Fruit fly (Drosophila melanogaster): Measurements from ENCODE around the gene CG42300.
A peak's percentile ranks its signal among the peaks of the same experiment; 100 is the strongest.

Gene CG42300

DNA sequence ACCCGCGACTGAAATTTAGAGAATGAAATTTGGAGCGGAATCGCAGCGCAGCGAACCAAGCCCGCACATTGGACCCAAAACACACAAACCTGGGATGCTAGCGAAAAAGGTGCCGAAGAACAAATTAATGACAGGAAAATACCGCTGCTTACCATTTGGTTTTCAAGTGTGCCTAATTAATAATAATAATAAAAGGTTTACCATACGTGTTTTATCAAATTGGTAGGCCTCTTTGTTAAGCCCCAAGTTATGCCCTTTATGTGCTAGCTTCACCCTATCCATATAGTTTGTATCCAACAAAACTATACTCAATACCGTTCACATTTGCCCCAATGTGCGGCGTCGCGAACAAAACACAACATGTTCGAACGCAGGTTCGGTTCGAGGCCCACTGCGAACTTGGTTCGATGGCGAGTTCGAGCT lies 1.6 kb downstream of the CG42300 start, which contains the start of gene Ac13E (continued):
- TF ChIP-seq GATAe (GFP tag; conservative IDR thresholded peaks at IDR 0.05) (peak; percentile 58; the same call in 1 of the 2 replicates), hkb (optimal IDR thresholded peaks at IDR 0.05) (no peak), hkb (GFP tag; IDR thresholded peaks at IDR 0.05) (peak; percentile 93), NFAT (GFP tag; IDR thresholded peaks at IDR 0.05) (peak; percentile 78), ro (GFP tag; IDR thresholded peaks at IDR 0.05) (peak; percentile 55; the same call in 1 of the 2 replicates), inv (GFP tag; IDR thresholded peaks at IDR 0.05; ENCODE audit: partially characterized antibody) (peak; percentile 61), CG5245 (GFP tag; optimal IDR thresholded peaks at IDR 0.05) (peak; percentile 74), CG3726 (GFP tag; IDR thresholded peaks at IDR 0.05) (peak; percentile 72), Taf1 (GFP tag; IDR thresholded peaks at IDR 0.05) (peak; percentile 70; the same call in 1 of the 2 replicates), Bteb2 (GFP tag; optimal IDR thresholded peaks at IDR 0.05) (peak; percentile 82), CG12659 (GFP tag; optimal IDR thresholded peaks at IDR 0.05) (peak; percentile 91), h (optimal IDR thresholded peaks at IDR 0.05) (no peak), pho (GFP tag; optimal IDR thresholded peaks at IDR 0.05) (peak; percentile 79), CG43689 (GFP tag; IDR thresholded peaks at IDR 0.05) (0 out of 2 replicates have a peak, but pooled peaks have one; percentile 49), mam (GFP tag; optimal IDR thresholded peaks at IDR 0.05) (peak; percentile 82), MTF-1 (GFP tag; optimal IDR thresholded peaks at IDR 0.05; ENCODE audit: borderline replicate concordance) (peak; percentile 57), CG13296 (GFP tag; optimal IDR thresholded peaks at IDR 0.05) (peak; percentile 89), sd (tag; optimal IDR thresholded peaks at IDR 0.05) (peak; percentile 69), bsh (GFP tag; optimal IDR thresholded peaks at IDR 0.05) (peak; percentile 89 to 90), CG11085 (GFP tag; IDR thresholded peaks at IDR 0.05) (peak; percentile 64; the same call in 1 of the 2 replicates), Doc3 (GFP tag; IDR thresholded peaks at IDR 0.05; ENCODE audit: partially characterized antibody) (peak; percentile 41; the same call in 1 of the 3 replicates), D19B (GFP tag; optimal IDR thresholded peaks at IDR 0.05) (peak; percentile 81), CG10462 (GFP tag; optimal IDR thresholded peaks at IDR 0.05) (peak; percentile 79), CG11398 (GFP tag; optimal IDR thresholded peaks at IDR 0.05) (peak; percentile 49), CG2712 (tag; optimal IDR thresholded peaks at IDR 0.05) (peak; percentile 93), ttk (GFP tag; IDR thresholded peaks at IDR 0.05) (peak; percentile 80), CG31441 (GFP tag; IDR thresholded peaks at IDR 0.05) (peak; percentile 93), CG9609 (GFP tag; optimal IDR thresholded peaks at IDR 0.05) (peak; percentile 68), NC2β (GFP tag; optimal IDR thresholded peaks at IDR 0.05) (peak; percentile 79), Atf6 (GFP tag; IDR thresholded peaks at IDR 0.05) (peak; percentile 86; the same call in 1 of the 2 replicates), da (GFP tag; optimal IDR thresholded peaks at IDR 0.05) (peak; percentile 47), Atf3 (GFP tag; optimal IDR thresholded peaks at IDR 0.05) (peak; percentile 78), CG7839 (tag; optimal IDR thresholded peaks at IDR 0.05) (peak; percentile 94), crol (GFP tag; IDR thresholded peaks at IDR 0.05) (0 out of 2 replicates have a peak, but pooled peaks have one; percentile 16), CG4707 (GFP tag; optimal IDR thresholded peaks at IDR 0.05) (peak; percentile 59), dmrt99B (tag; optimal IDR thresholded peaks at IDR 0.05) (peak; percentile 92), Dip2 (GFP tag; IDR thresholded peaks at IDR 0.05) (no peak), Pdp1 (GFP tag; optimal IDR thresholded peaks at IDR 0.05) (peak; percentile 81 to 88), peb (GFP tag; IDR thresholded peaks at IDR 0.05) (peak; percentile 79; the same call in 1 of the 2 replicates), zen2 (GFP tag; IDR thresholded peaks at IDR 0.05; ENCODE audit: partially characterized antibody) (no peak), CG42726 (GFP tag; IDR thresholded peaks at IDR 0.05; ENCODE audit: partially characterized antibody) (peak; percentile 48; the same call in 1 of the 2 replicates), tx (GFP tag; optimal IDR thresholded peaks at IDR 0.05) (peak; percentile 75), dm (GFP tag; optimal IDR thresholded peaks at IDR 0.05) (peak; percentile 70), cwo (GFP tag; optimal IDR thresholded peaks at IDR 0.05) (peak; percentile 85), CG10565 (GFP tag; optimal IDR thresholded peaks at IDR 0.05) (peak; percentile 61), tio (GFP tag; optimal IDR thresholded peaks at IDR 0.05) (peak; percentile 86), Dip3 (GFP tag; optimal IDR thresholded peaks at IDR 0.05) (peak; percentile 80), CG4424 (GFP tag; optimal IDR thresholded peaks at IDR 0.05) (peak; percentile 91), Blimp-1 (GFP tag; optimal IDR thresholded peaks at IDR 0.05) (peak; percentile 81), prd (optimal IDR thresholded peaks at IDR 0.05) (no peak), prd (GFP tag; IDR thresholded peaks at IDR 0.05) (peak; percentile 91)

Measured in whole organism, embryonic.